Worm (Caenorhabditis elegans) whole organism, L2 larva: ENCODE data around the gene C56E10.3.

ENCODE experiments used
- ZK546.5 ChIP-seq: sonication (generic microtip); optimal IDR thresholded peaks from 2 replicates; lab custom pipeline; 2017; ENCODE audit warnings: missing biosample characterization, missing genetic modification characterization
- aly-2 ChIP-seq: fragments of 150-350 bp; optimal IDR thresholded peaks from 2 replicates; lab custom pipeline; 2014; ENCODE audit warnings: missing biosample characterization, missing genetic modification characterization
- lin-39 ChIP-seq: fragments of 150-350 bp; optimal IDR thresholded peaks from 2 replicates; lab custom pipeline; 2014; ENCODE audit warnings: missing biosample characterization, missing genetic modification reagents, missing genetic modification characterization
- nhr-11 ChIP-seq: fragments of 150-350 bp; optimal IDR thresholded peaks from 2 replicates; lab custom pipeline; 2014; ENCODE audit warnings: missing biosample characterization, missing genetic modification characterization
- skn-1 ChIP-seq: sonication (generic microtip); optimal IDR thresholded peaks from 2 replicates; lab custom pipeline; 2017; ENCODE audit warnings: missing biosample characterization, missing genetic modification characterization
- snpc-4 ChIP-seq: fragments of 150-350 bp; optimal IDR thresholded peaks from 2 replicates; lab custom pipeline; 2014; ENCODE audit warnings: missing biosample characterization, missing genetic modification characterization

ce11 chrX:6667468-6667867, 22.0 kb downstream of the C56E10.3 start:
- TF ChIP-seq ZK546.5 (tag; lab: Kevin White, UChicago) (no peak), lin-39 (no peak), snpc-4 (tag; lab: Kevin White, UChicago) (no peak), nhr-11 (tag; lab: Kevin White, UChicago) (no peak), skn-1 (tag; lab: Kevin White, UChicago) (peak; percentile 1), aly-2 (tag; lab: Kevin White, UChicago) (no peak)
